Fruit fly (Drosophila melanogaster) whole organism, prepupa: ENCODE measurements around the gene Cwc25.

Experiments used
- Blimp-1 ChIP-seq: fragments of 200-800 bp; sonication (Bioruptor generic); optimal IDR thresholded peaks from 3 replicates; lab custom pipeline; 2017; ENCODE audit warnings: missing biosample characterization, missing genetic modification characterization, mild to moderate bottlenecking, moderate library complexity, missing genetic modification reagents
- CG11294 ChIP-seq: fragments of 200-800 bp; sonication (Bioruptor generic); IDR thresholded peaks from 2 replicates; pipeline ENCODE4 v1.3.6; 2022; ENCODE audit warnings: missing biosample characterization, missing genetic modification characterization
- CG16779 ChIP-seq: fragments of 200-800 bp; sonication (Bioruptor generic); optimal IDR thresholded peaks from 3 replicates; lab custom pipeline; 2017; ENCODE audit warnings: missing biosample characterization, mild to moderate bottlenecking, missing genetic modification characterization
- CG3032 ChIP-seq: fragments of 200-800 bp; optimal IDR thresholded peaks from 2 replicates; lab custom pipeline; 2019; ENCODE audit warnings: missing biosample characterization, mild to moderate bottlenecking, missing genetic modification characterization, moderate library complexity
- CG31627 ChIP-seq: fragments of 200-800 bp; sonication (Bioruptor generic); optimal IDR thresholded peaks from 3 replicates; lab custom pipeline; 2016; ENCODE audit warnings: missing biosample characterization, missing genetic modification characterization
- CG32006 ChIP-seq: fragments of 200-800 bp; sonication (Bioruptor generic); optimal IDR thresholded peaks from 3 replicates; lab custom pipeline; 2017; ENCODE audit warnings: missing biosample characterization, mild to moderate bottlenecking, missing genetic modification characterization
- CG34406 ChIP-seq: fragments of 200-800 bp; sonication (Bioruptor generic); optimal IDR thresholded peaks from 3 replicates; lab custom pipeline; 2016; ENCODE audit warnings: missing biosample characterization, missing genetic modification characterization
- CG3919 ChIP-seq: fragments of 200-800 bp; sonication (Bioruptor generic); optimal IDR thresholded peaks from 3 replicates; lab custom pipeline; 2016; ENCODE audit warnings: missing biosample characterization, missing genetic modification characterization
- CG6163 ChIP-seq: fragments of 200-800 bp; sonication (Bioruptor generic); IDR thresholded peaks from 3 replicates; pipeline ENCODE4 v1.3.6; 2022; ENCODE audit warnings: missing biosample characterization, missing genetic modification characterization
- CG6808 ChIP-seq: fragments of 200-800 bp; sonication (Bioruptor generic); optimal IDR thresholded peaks from 3 replicates; lab custom pipeline; 2017; ENCODE audit warnings: missing biosample characterization, missing genetic modification characterization, mild to moderate bottlenecking, moderate library complexity, missing genetic modification reagents
- CG8119 ChIP-seq: fragments of 200-800 bp; sonication (Bioruptor generic); IDR thresholded peaks from 3 replicates; pipeline ENCODE4 v1.3.6; 2022; ENCODE audit warnings: missing biosample characterization, missing genetic modification characterization
- CG9139 ChIP-seq: fragments of 200-800 bp; sonication (Bioruptor generic); optimal IDR thresholded peaks from 3 replicates; lab custom pipeline; 2017; ENCODE audit warnings: missing biosample characterization, mild to moderate bottlenecking, missing genetic modification characterization
- Eip75B ChIP-seq: fragments of 200-800 bp; sonication (Bioruptor generic); optimal IDR thresholded peaks from 3 replicates; lab custom pipeline; 2016; ENCODE audit warnings: missing biosample characterization, missing genetic modification characterization
- Eip78C ChIP-seq: fragments of 200-800 bp; sonication (Bioruptor generic); peaks from one replicate; lab custom pipeline; 2016; ENCODE audit warnings: missing biosample characterization, missing genetic modification characterization
- Ets96B ChIP-seq: fragments of 200-800 bp; optimal IDR thresholded peaks from 2 replicates; lab custom pipeline; 2019; ENCODE audit warnings: missing biosample characterization, mild to moderate bottlenecking, missing genetic modification characterization, moderate library complexity
- Gug ChIP-seq: fragments of 200-800 bp; sonication (Bioruptor generic); IDR thresholded peaks from 2 replicates; pipeline ENCODE4 v1.3.6; 2022; ENCODE audit warnings: missing biosample characterization, missing genetic modification characterization
- Hr4 ChIP-seq: fragments of 200-800 bp; sonication (Bioruptor generic); optimal IDR thresholded peaks from 3 replicates; lab custom pipeline; 2016; ENCODE audit warnings: missing biosample characterization, missing genetic modification characterization
- OdsH ChIP-seq: fragments of 200-800 bp; sonication (Bioruptor generic); optimal IDR thresholded peaks from 3 replicates; lab custom pipeline; 2016; ENCODE audit warnings: missing biosample characterization, missing genetic modification characterization
- Sox102F ChIP-seq: fragments of 200-800 bp; sonication (Bioruptor generic); optimal IDR thresholded peaks from 2 replicates; lab custom pipeline; 2016; ENCODE audit warnings: missing biosample characterization, mild to moderate bottlenecking, missing genetic modification characterization
- achi ChIP-seq: fragments of 200-800 bp; sonication (Bioruptor generic); optimal IDR thresholded peaks from 3 replicates; lab custom pipeline; 2016; ENCODE audit warnings: missing biosample characterization, missing genetic modification characterization
- acj6 ChIP-seq: fragments of 200-800 bp; sonication (Bioruptor generic); optimal IDR thresholded peaks from 3 replicates; lab custom pipeline; 2016; ENCODE audit warnings: missing biosample characterization, missing genetic modification characterization
- dsx ChIP-seq: fragments of 200-800 bp; optimal IDR thresholded peaks from 3 replicates; lab custom pipeline; 2019; ENCODE audit warnings: missing biosample characterization, mild to moderate bottlenecking, missing genetic modification characterization, moderate library complexity; ENCODE audit not compliant: poor library complexity, severe bottlenecking
- eg ChIP-seq: fragments of 200-800 bp; sonication (Bioruptor generic); IDR thresholded peaks from 3 replicates; pipeline ENCODE4 v1.3.6; 2022; ENCODE audit warnings: missing biosample characterization, missing genetic modification characterization
- esn ChIP-seq: fragments of 200-800 bp; sonication (Bioruptor generic); optimal IDR thresholded peaks from 2 replicates; lab custom pipeline; 2016; ENCODE audit warnings: missing biosample characterization, mild to moderate bottlenecking, missing genetic modification characterization, moderate library complexity
- lz ChIP-seq: fragments of 200-800 bp; sonication (Bioruptor generic); optimal IDR thresholded peaks from 3 replicates; lab custom pipeline; 2016; ENCODE audit warnings: missing biosample characterization, missing genetic modification characterization
- net ChIP-seq: fragments of 200-800 bp; sonication (Bioruptor generic); optimal IDR thresholded peaks from 3 replicates; lab custom pipeline; 2016; ENCODE audit warnings: missing biosample characterization, missing genetic modification characterization
- pdm3 ChIP-seq: fragments of 200-800 bp; sonication (Bioruptor generic); optimal IDR thresholded peaks from 3 replicates; lab custom pipeline; 2016; ENCODE audit warnings: missing biosample characterization, missing genetic modification characterization
- ss ChIP-seq, 2 experiments: fragments of 200-800 bp; sonication (Bioruptor generic); optimal IDR thresholded peaks; 2 replicates in 1 of 2; 3 replicates in 1 of 2; lab custom pipeline; 2017 to 2018; ENCODE audit warnings: mild to moderate bottlenecking in 2 of 2, missing biosample characterization in 2 of 2, missing genetic modification characterization in 2 of 2, moderate library complexity in 1 of 2
- svp ChIP-seq: fragments of 200-800 bp; sonication (Bioruptor generic); peaks from one replicate; lab custom pipeline; 2016; ENCODE audit warnings: missing biosample characterization, missing genetic modification characterization
- topi ChIP-seq: fragments of 200-800 bp; sonication (Bioruptor generic); optimal IDR thresholded peaks from 3 replicates; lab custom pipeline; 2016; ENCODE audit warnings: missing biosample characterization, missing genetic modification characterization

Gene Cwc25

dm6 chr2L:2727364-2727763, 17.5 kb upstream of the Cwc25 start:
- TF ChIP-seq CG34406 (GFP tag; lab: Kevin White, UChicago) = no peak
- TF ChIP-seq Eip78C = peak; percentile 14

- TF ChIP-seq Ets96B (tag; lab: Kevin White, UChicago) (no peak), CG8119 (GFP tag; lab: Robert Waterston, UW) (peak; percentile 39; the same call in 1 of the 3 replicates), CG6163 (GFP tag; lab: Robert Waterston, UW) (peak; percentile 64; the same call in 2 of the 3 replicates), Eip78C (peak; percentile 21), eg (GFP tag; lab: Robert Waterston, UW) (peak; percentile 46; the same call in 1 of the 3 replicates), CG31627 (GFP tag; lab: Kevin White, UChicago) (no peak), CG3919 (GFP tag; lab: Kevin White, UChicago) (no peak), CG9139 (peak; percentile 17), svp (GFP tag; lab: Kevin White, UChicago) (no peak), esn (GFP tag; lab: Kevin White, UChicago) (no peak), ss (GFP tag; optimal IDR thresholded peaks at IDR 0.05; lab: Kevin White, UChicago) (peak; percentile 46 to 71)
These were observed 17.1 kb upstream of the Cwc25 start for dm6 chr2L:2727812-2728211.

DNA sequence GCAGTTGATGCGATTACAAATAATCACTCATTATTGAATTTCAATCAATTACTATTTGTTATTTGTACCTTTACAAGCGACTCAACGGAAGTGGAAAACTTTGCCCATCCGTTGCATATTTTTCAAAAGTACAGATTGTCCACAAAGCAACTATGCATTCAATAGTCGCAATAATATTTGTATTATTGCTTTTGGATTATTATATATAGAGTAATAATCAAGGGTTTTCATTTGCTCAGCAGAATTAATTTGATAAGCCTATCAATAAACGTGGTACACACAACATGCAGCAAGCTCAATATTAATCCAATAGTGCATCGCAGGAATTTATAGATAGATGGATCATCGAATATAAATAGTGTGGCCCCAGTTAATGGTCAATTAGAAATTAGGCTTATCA, 16.3 kb upstream of the Cwc25 start:
- TF ChIP-seq CG32006 (peak; percentile 37), svp (GFP tag; lab: Kevin White, UChicago) (peak; percentile 23), Eip78C (peak; percentile 6), CG34406 (GFP tag; lab: Kevin White, UChicago) (no peak), Hr4 (peak; percentile 41), eg (GFP tag; lab: Robert Waterston, UW) (no peak)

dm6 chr2L:2729882-2730281, 15.0 kb upstream of the Cwc25 start:
- no peak for TF ChIP-seq CG16779 (tag; lab: Kevin White, UChicago)
- peak; percentile 35 for TF ChIP-seq achi (GFP tag; lab: Kevin White, UChicago)
- no peak for TF ChIP-seq acj6 (GFP tag; lab: Kevin White, UChicago)
- no peak for TF ChIP-seq CG3032 (tag; lab: Kevin White, UChicago)
- TF ChIP-seq topi (GFP tag; lab: Kevin White, UChicago) = no peak
- peak in 1 of 2 experiments; percentile 20 for TF ChIP-seq ss (GFP tag; optimal IDR thresholded peaks at IDR 0.05; lab: Kevin White, UChicago)
- peak; percentile 66; the same call in 2 of the 3 replicates for TF ChIP-seq CG6163 (GFP tag; lab: Robert Waterston, UW)
- TF ChIP-seq Eip78C = peak; percentile 28
- TF ChIP-seq dsx (GFP tag; lab: Kevin White, UChicago) = peak; percentile 3
- no peak for TF ChIP-seq esn (GFP tag; lab: Kevin White, UChicago)
- TF ChIP-seq Gug (GFP tag; lab: Robert Waterston, UW) = no peak
- TF ChIP-seq Eip75B = no peak
- TF ChIP-seq pdm3 (GFP tag; lab: Kevin White, UChicago) = peak; percentile 24
- TF ChIP-seq net (GFP tag; lab: Kevin White, UChicago) = peak; percentile 17
- TF ChIP-seq Blimp-1 (GFP tag; lab: Kevin White, UChicago) = no peak
- TF ChIP-seq eg (GFP tag; lab: Robert Waterston, UW) = peak; percentile 57; the same call in 2 of the 3 replicates
- no peak for TF ChIP-seq Sox102F (GFP tag; lab: Kevin White, UChicago)
- TF ChIP-seq Hr4 = peak; percentile 44
- TF ChIP-seq CG11294 = peak; percentile 48; the same call in 1 of the 2 replicates
- no peak for TF ChIP-seq CG3919 (GFP tag; lab: Kevin White, UChicago)
- TF ChIP-seq CG32006 = peak; percentile 54
- TF ChIP-seq OdsH (GFP tag; lab: Kevin White, UChicago) = peak; percentile 17
- peak; percentile 24 for TF ChIP-seq CG6808 (GFP tag; lab: Kevin White, UChicago)
- TF ChIP-seq, all 60 proteins: peak for 13

DNA sequence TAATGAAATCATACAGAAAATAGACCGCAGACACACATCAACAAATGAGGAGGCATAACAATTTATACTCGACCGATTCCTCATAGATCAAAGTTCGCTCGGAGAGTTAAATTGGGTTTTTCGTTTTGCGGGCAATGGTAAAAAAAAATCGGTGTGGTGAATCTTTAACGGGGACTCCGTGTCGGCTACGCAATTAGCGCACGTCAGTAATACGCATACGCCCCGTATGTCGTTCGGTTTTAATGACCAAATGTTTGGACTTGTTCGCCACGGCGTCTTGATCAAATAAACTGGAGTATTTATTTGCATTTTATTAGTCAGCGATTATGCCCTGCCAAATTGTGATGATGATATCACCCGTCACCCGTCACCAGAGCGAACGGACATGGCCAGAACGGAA, 14.1 kb upstream of the Cwc25 start:
- TF ChIP-seq lz (GFP tag; lab: Kevin White, UChicago) (no peak), Eip78C (peak; percentile 3)
